Fruit fly (Drosophila melanogaster): ENCODE data around the gene Wnk.

Gene Wnk

dm6 chr3L:21585397-21585796, 30.7 kb upstream of the Wnk start (continued):
- TF ChIP-seq HLH54F (GFP tag; optimal IDR thresholded peaks at IDR 0.05) (no peak), Tbp (GFP tag; optimal IDR thresholded peaks at IDR 0.05) (no peak), mld (GFP tag; IDR thresholded peaks at IDR 0.05; ENCODE audit: partially characterized antibody) (no peak), CG11398 (GFP tag; optimal IDR thresholded peaks at IDR 0.05) (no peak), BtbVII (GFP tag; optimal IDR thresholded peaks at IDR 0.05) (no peak), CG7372 (GFP tag; IDR thresholded peaks at IDR 0.05) (no peak), crc (GFP tag; optimal IDR thresholded peaks at IDR 0.05) (no peak), Dp (GFP tag; optimal IDR thresholded peaks at IDR 0.05) (no peak), gsb (GFP tag; IDR thresholded peaks at IDR 0.05) (no peak), CG4360 (GFP tag; IDR thresholded peaks at IDR 0.05) (no peak), eve (GFP tag; optimal IDR thresholded peaks at IDR 0.05) (peak in 1 of 2 experiments; percentile 49), ci (GFP tag; IDR thresholded peaks at IDR 0.05) (no peak), CG42726 (GFP tag; IDR thresholded peaks at IDR 0.05; ENCODE audit: partially characterized antibody) (no peak), CG1602 (GFP tag; optimal IDR thresholded peaks at IDR 0.05) (peak; percentile 19), scrt (GFP tag; optimal IDR thresholded peaks at IDR 0.05) (no peak), vvl (GFP tag; IDR thresholded peaks at IDR 0.05) (no peak), CG4424 (GFP tag; optimal IDR thresholded peaks at IDR 0.05) (peak; percentile 15), HHEX (GFP tag; optimal IDR thresholded peaks at IDR 0.05) (no peak), CG17612 (GFP tag; IDR thresholded peaks at IDR 0.05) (no peak), CG4820 (GFP tag; optimal IDR thresholded peaks at IDR 0.05) (peak; percentile 6), Hr51 (GFP tag; optimal IDR thresholded peaks at IDR 0.05) (no peak), CG10267 (tag; optimal IDR thresholded peaks at IDR 0.05) (peak; percentile 23), amos (GFP tag; IDR thresholded peaks at IDR 0.05; ENCODE audit: partially characterized antibody) (no peak), CG32772 (GFP tag; IDR thresholded peaks at IDR 0.05) (no peak), Eip74EF (GFP tag; optimal IDR thresholded peaks at IDR 0.05) (no peak), ken (GFP tag; IDR thresholded peaks at IDR 0.05) (no peak), Dbx (GFP tag; IDR thresholded peaks at IDR 0.05) (no peak), hbn (GFP tag; IDR thresholded peaks at IDR 0.05; ENCODE audit: partially characterized antibody) (no peak), CG34376 (GFP tag; optimal IDR thresholded peaks at IDR 0.05) (no peak), hth (optimal IDR thresholded peaks at IDR 0.05) (no peak), CG8478 (optimal IDR thresholded peaks at IDR 0.05) (no peak), Stat92E (GFP tag; optimal IDR thresholded peaks at IDR 0.05) (no peak), ab (GFP tag; optimal IDR thresholded peaks at IDR 0.05) (no peak), CG15479 (GFP tag; optimal IDR thresholded peaks at IDR 0.05) (no peak), YL-1 (GFP tag; optimal IDR thresholded peaks at IDR 0.05) (no peak), H2.0 (GFP tag; IDR thresholded peaks at IDR 0.05) (no peak), HLHmδ (GFP tag; optimal IDR thresholded peaks at IDR 0.05) (no peak), BEAF-32 (GFP tag; optimal IDR thresholded peaks at IDR 0.05) (no peak), nmo (GFP tag; optimal IDR thresholded peaks at IDR 0.05) (peak; percentile 5), Rfx (GFP tag; IDR thresholded peaks at IDR 0.05) (no peak), CG10321 (GFP tag; IDR thresholded peaks at IDR 0.05) (no peak), fu2 (GFP tag; optimal IDR thresholded peaks at IDR 0.05) (no peak), Gug (GFP tag; IDR thresholded peaks at IDR 0.05) (no peak), CG13123 (GFP tag; optimal IDR thresholded peaks at IDR 0.05) (no peak), CG15514 (GFP tag; optimal IDR thresholded peaks at IDR 0.05) (no peak), ase (GFP tag; IDR thresholded peaks at IDR 0.05) (no peak), nau (GFP tag; optimal IDR thresholded peaks at IDR 0.05) (no peak), sens-2 (GFP tag; IDR thresholded peaks at IDR 0.05) (no peak), CG14667 (GFP tag; IDR thresholded peaks at IDR 0.05) (0 out of 2 replicates have a peak, but pooled peaks have one; percentile 12), CG4730 (GFP tag; IDR thresholded peaks at IDR 0.05) (no peak), CG17829 (tag; optimal IDR thresholded peaks at IDR 0.05) (peak; percentile 7), lmd (GFP tag; IDR thresholded peaks at IDR 0.05) (no peak)
